Worm (Caenorhabditis elegans): ENCODE measurements around the gene ctbp-1.

DNA sequence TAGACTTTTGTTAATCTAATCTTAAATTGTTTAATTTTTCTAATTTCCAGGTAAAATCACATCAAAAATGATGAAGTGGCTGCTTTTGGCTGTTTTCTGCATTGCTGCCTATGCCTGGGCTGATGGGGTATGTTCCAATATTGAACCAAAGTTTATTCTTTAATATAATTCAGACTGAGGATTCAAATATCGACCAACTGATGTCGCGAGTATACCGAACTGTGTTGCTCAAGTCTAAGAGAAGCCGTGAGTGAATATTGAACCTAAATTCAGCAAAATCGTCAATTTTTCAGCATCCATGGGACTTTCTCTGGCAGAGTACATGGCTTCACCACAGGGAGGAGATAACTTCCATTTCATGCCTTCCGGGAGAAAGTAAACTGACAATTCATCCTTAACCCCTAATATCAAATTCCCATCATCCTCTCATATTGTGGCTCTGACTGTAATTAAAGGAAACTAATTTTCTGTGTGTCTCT, 42.1 kb downstream of the ctbp-1 start, which contains the start of gene nlp-49:
- no peak for TF ChIP-seq him-1 (tag; optimal IDR thresholded peaks at IDR 0.05)
- no peak for TF ChIP-seq ets-4 (GFP tag; optimal IDR thresholded peaks at IDR 0.05)
- no peak for TF ChIP-seq F33H1.4 (GFP tag; IDR thresholded peaks at IDR 0.05)
- no peak for TF ChIP-seq B0261.1 (tag; optimal IDR thresholded peaks at IDR 0.05)
- TF ChIP-seq hsf-1 (GFP tag; IDR thresholded peaks at IDR 0.05) = no peak
- no peak for TF ChIP-seq ceh-27 (GFP tag; optimal IDR thresholded peaks at IDR 0.05)
- TF ChIP-seq hmg-20 (GFP tag; IDR thresholded peaks at IDR 0.05) = no peak
- no peak for TF ChIP-seq akir-1 (GFP tag; optimal IDR thresholded peaks at IDR 0.05)
- TF ChIP-seq ama-1 (optimal IDR thresholded peaks at IDR 0.05) = no peak
- no peak for TF ChIP-seq ama-1 (GFP tag; optimal IDR thresholded peaks at IDR 0.05)
- TF ChIP-seq dpl-1 (GFP tag; optimal IDR thresholded peaks at IDR 0.05) = no peak
- TF ChIP-seq gei-17 (GFP tag; optimal IDR thresholded peaks at IDR 0.05) = no peak
- TF ChIP-seq nhr-27 (tag; optimal IDR thresholded peaks at IDR 0.05) = no peak
- TF ChIP-seq pha-4 (tag; optimal IDR thresholded peaks at IDR 0.05) = no peak

Measured in whole organism, young adult.